Fruit fly (Drosophila melanogaster) whole organism: Measurements from ENCODE around the gene CG12355.

Experiments
- CG8478 ChIP-seq: fragments of >200 bp; optimal IDR thresholded peaks from 2 replicates; lab custom pipeline; 2018; ENCODE audit warnings: inconsistent platforms
- Dll ChIP-seq: fragments of >200 bp; optimal IDR thresholded peaks from 2 replicates; lab custom pipeline; 2017
- EcR ChIP-seq, 2 experiments: fragments of >200 bp; optimal IDR thresholded peaks; 2 replicates each; lab custom pipeline; 2017; ENCODE audit warnings: missing biosample characterization in 2 of 2, missing genetic modification characterization in 2 of 2, missing genetic modification reagents in 2 of 2
- pan ChIP-seq: fragments of >200 bp; optimal IDR thresholded peaks from 2 replicates; lab custom pipeline; 2017
- psq ChIP-seq: fragments of >200 bp; optimal IDR thresholded peaks from 2 replicates; lab custom pipeline; 2017
- usp ChIP-seq: fragments of >200 bp; optimal IDR thresholded peaks from 2 replicates; lab custom pipeline; 2017; ENCODE audit warnings: missing biosample characterization, missing genetic modification characterization, mixed read lengths

Gene CG12355

dm6 chr3L:15526712-15527111 lies 31.4 kb upstream of the CG12355 start, which contains the start of gene CG33985:
CG33985 (minus strand) TSS chr3L:15526812.
- TF ChIP-seq usp (GFP tag; lab: Kevin White, UChicago) (no peak), EcR (GFP tag; optimal IDR thresholded peaks at IDR 0.05; lab: Kevin White, UChicago) (no peak), Dll (lab: Kevin White, UChicago) (no peak), pan (lab: Kevin White, UChicago) (no peak), CG8478 (lab: Kevin White, UChicago) (no peak), psq (lab: Kevin White, UChicago) (no peak)

DNA sequence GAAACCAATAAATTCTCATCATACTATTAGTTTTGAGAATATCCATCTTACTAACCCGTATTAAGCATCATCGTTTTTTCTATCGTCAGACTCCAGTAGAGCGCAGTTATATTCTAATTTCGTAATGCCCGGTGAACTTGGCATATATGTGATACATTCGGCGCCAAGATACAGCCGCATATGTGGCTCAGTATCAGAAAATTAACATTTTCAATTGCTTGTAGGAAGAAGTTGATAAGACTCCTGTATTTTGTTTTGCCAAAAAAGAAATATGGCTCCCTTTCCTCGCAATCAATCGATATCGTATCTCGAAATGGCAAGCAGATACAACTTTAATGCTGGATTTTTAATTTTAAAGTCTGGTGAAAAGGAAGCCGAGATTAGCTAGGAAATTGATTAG lies 29.8 kb upstream of the CG12355 start, which contains the start of gene CG33986:
TSS of gene CG33986 (minus strand) at position 101 of the 400 bp plus-strand sequence.
- TF ChIP-seq Dll (lab: Kevin White, UChicago) (no peak), pan (lab: Kevin White, UChicago) (no peak), usp (GFP tag; lab: Kevin White, UChicago) (no peak), EcR (GFP tag; optimal IDR thresholded peaks at IDR 0.05; lab: Kevin White, UChicago) (no peak), CG8478 (lab: Kevin White, UChicago) (no peak), psq (lab: Kevin White, UChicago) (no peak)

DNA sequence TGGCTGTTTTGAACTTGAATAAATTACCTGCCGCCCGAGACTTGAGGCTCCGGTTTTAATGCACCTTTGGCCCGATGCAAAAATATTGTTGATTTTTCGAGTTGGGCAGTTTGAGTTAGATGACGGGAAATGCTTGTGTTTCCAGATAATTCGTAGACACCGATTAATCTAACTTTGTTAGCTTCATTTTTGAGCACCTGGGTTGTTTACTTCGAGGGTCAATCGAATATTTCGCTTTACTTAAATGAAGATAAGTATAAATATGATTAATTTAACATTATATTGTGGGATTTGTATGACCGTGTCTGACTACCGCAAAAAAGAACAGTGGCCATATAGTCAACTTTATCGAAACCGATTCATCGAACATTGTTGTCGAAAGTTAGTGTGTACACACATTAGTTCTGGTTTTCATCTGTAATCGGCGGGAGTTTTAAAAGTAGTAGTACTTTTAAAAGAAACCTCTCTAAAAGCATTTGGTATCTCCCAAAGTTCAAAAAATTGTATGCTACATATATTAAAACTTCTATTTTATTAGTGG lies 28.5 kb upstream of the CG12355 start, which contains the start of gene CG7945:
TSS of gene CG7945 (minus strand) at position 332 of the 541 bp plus-strand sequence.
- TF ChIP-seq usp (GFP tag; lab: Kevin White, UChicago) (no peak), psq (lab: Kevin White, UChicago) (no peak)

dm6 chr3L:15520320-15520719 lies 25.0 kb upstream of the CG12355 start, which contains the start of gene yellow-k:
yellow-k (plus strand) TSS chr3L:15520620.
- TF ChIP-seq Dll (lab: Kevin White, UChicago) (no peak), CG8478 (lab: Kevin White, UChicago) (no peak), usp (GFP tag; lab: Kevin White, UChicago) (no peak), pan (lab: Kevin White, UChicago) (no peak), EcR (GFP tag; optimal IDR thresholded peaks at IDR 0.05; lab: Kevin White, UChicago) (no peak), psq (lab: Kevin White, UChicago) (no peak)

DNA sequence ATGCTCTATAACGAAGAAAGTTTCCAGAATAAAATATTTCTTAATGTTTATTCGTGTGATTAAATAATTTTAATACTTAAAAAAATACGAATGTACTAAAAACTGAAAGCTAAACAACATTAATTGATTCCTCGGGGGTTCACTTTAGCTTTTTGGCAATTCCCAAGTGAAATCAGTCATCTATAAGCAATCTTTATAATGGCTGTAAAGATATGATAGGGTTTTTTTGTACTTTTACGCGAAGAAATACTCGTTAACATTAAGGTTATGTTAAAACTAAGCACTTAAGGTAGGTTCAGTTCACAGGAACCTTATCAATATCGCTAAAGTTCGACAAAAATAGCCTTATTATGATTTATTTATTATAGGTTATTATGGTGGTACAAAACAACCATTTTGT lies 24.6 kb upstream of the CG12355 start:
- no peak for TF ChIP-seq EcR (GFP tag; optimal IDR thresholded peaks at IDR 0.05; lab: Kevin White, UChicago)
- no peak for TF ChIP-seq CG8478 (lab: Kevin White, UChicago)
- TF ChIP-seq Dll (lab: Kevin White, UChicago), result no peak
- TF ChIP-seq usp (GFP tag; lab: Kevin White, UChicago), result no peak
- TF ChIP-seq psq (lab: Kevin White, UChicago), result no peak
- no peak for TF ChIP-seq pan (lab: Kevin White, UChicago)

DNA sequence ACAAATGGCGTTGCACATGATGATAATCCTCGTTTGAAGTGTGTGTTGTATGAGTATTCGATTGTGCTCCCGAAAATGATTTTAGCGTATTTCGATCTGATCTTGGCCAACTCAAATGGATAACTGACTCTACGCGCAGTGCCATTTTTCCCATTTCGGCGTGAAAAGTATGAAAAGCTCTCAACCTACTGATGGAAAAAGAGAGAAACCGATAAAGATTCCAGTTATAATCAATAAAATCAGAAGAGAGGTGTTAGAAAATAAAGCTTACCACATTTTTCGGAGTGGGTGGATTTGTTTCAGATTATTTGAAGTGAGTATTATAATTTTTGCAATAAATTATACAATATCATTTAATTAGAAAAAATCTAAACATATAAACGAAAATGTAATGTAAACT lies 24.1 kb upstream of the CG12355 start, which contains the start of gene mex1:
TSS of gene mex1 (minus strand) at position 101 of the 400 bp plus-strand sequence.
- TF ChIP-seq psq (lab: Kevin White, UChicago), result no peak
- TF ChIP-seq EcR (GFP tag; optimal IDR thresholded peaks at IDR 0.05; lab: Kevin White, UChicago), result no peak
- TF ChIP-seq Dll (lab: Kevin White, UChicago), result no peak
- no peak for TF ChIP-seq CG8478 (lab: Kevin White, UChicago)
- no peak for TF ChIP-seq usp (GFP tag; lab: Kevin White, UChicago)
- no peak for TF ChIP-seq pan (lab: Kevin White, UChicago)

DNA sequence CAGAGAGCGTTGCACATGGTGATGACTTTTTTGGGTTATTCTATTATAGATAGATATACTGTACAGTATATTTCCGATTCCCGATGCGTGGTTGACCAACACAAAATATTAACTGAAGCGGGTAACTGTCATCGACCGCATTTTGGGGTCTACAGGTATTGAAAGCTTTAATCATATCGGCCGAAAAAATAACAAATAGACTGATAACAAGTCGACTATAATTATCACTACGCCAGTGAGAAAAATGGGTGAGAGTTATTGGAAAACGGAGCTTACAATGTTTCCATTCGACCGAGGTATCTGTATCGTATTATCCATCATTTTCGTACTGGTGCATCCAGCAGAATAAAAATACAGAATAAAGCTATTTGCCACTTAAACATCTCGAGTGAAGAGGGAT lies 23.0 kb upstream of the CG12355 start:
- no peak for TF ChIP-seq EcR (GFP tag; optimal IDR thresholded peaks at IDR 0.05; lab: Kevin White, UChicago)
- no peak for TF ChIP-seq Dll (lab: Kevin White, UChicago)
- no peak for TF ChIP-seq pan (lab: Kevin White, UChicago)
- no peak for TF ChIP-seq usp (GFP tag; lab: Kevin White, UChicago)
- TF ChIP-seq CG8478 (lab: Kevin White, UChicago), result no peak
- TF ChIP-seq psq (lab: Kevin White, UChicago), result no peak

- no peak for TF ChIP-seq Dll (lab: Kevin White, UChicago)
- TF ChIP-seq EcR (GFP tag; optimal IDR thresholded peaks at IDR 0.05; lab: Kevin White, UChicago), result no peak
- no peak for TF ChIP-seq psq (lab: Kevin White, UChicago)
- no peak for TF ChIP-seq usp (GFP tag; lab: Kevin White, UChicago)
- TF ChIP-seq pan (lab: Kevin White, UChicago), result no peak
- no peak for TF ChIP-seq CG8478 (lab: Kevin White, UChicago)
These were observed 22.2 kb upstream of the CG12355 start for dm6 chr3L:15517508-15517907.

DNA sequence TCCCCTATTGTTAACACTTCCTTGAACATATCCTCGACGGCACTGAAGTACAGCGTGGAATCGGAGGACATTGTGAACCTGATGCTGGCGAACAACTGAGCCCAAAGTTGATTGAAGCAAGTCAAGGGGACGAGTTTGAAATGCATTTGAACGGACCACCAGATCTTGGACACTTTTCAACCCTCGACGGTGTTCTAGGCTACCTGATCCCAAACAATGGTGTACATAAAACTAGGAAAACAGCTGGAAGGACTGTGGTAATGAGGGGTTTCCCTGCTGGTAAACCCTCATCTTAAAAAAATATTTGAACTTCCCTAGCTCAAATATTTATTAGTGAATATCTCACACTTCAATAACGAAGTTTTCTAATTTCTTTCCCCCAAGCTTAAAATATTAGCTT lies 21.6 kb upstream of the CG12355 start, which contains the start of gene CG13454:
TSS of gene CG13454 (minus strand) at position 101 of the 400 bp plus-strand sequence.
- TF ChIP-seq psq (lab: Kevin White, UChicago) (no peak), usp (GFP tag; lab: Kevin White, UChicago) (no peak), EcR (GFP tag; optimal IDR thresholded peaks at IDR 0.05; lab: Kevin White, UChicago) (no peak), CG8478 (lab: Kevin White, UChicago) (no peak), pan (lab: Kevin White, UChicago) (no peak), Dll (lab: Kevin White, UChicago) (no peak)

DNA sequence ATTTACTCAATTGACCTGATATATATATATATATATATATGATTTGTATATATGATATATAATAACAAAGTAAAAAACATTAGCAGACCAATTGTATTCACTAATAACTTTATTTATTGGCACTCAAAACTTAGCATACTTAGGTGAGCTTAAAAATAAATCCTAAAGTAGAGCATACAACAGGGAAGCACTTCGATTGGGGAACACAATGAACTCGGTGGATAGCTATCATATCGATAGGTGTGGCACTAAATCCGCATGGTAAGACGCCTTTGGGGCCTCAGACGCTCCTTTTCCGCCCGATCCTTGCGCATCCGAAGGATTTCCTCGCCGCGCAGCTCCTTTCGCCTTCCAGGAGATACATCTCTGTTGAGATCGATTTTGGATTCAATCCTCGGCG lies 21.1 kb upstream of the CG12355 start:
- TF ChIP-seq usp (GFP tag; lab: Kevin White, UChicago), result no peak
- no peak for TF ChIP-seq pan (lab: Kevin White, UChicago)

- TF ChIP-seq pan (lab: Kevin White, UChicago) (no peak), psq (lab: Kevin White, UChicago) (no peak), Dll (lab: Kevin White, UChicago) (no peak), usp (GFP tag; lab: Kevin White, UChicago) (no peak)
These were observed 19.6 kb upstream of the CG12355 start for dm6 chr3L:15514814-15515495.
